Worm (Caenorhabditis elegans) whole organism, early embryonic: ENCODE results near the gene nlp-30.

ENCODE experiments used
- B0310.2 ChIP-seq: sonication (generic microtip); optimal IDR thresholded peaks from 2 replicates; lab custom pipeline; 2016; ENCODE audit warnings: mild to moderate bottlenecking, missing genetic modification characterization, missing compliant biosample characterization
- F13C5.2 ChIP-seq: sonication (generic microtip); optimal IDR thresholded peaks from 2 replicates; lab custom pipeline; 2017; ENCODE audit warnings: mild to moderate bottlenecking, missing genetic modification characterization, inconsistent platforms, missing compliant biosample characterization
- aly-1 ChIP-seq: sonication (generic microtip); optimal IDR thresholded peaks from 2 replicates; lab custom pipeline; 2016; ENCODE audit warnings: missing genetic modification characterization, missing compliant biosample characterization
- ama-1 ChIP-seq: fragments of 150-350 bp; optimal IDR thresholded peaks from 2 replicates; lab custom pipeline; 2014
- ceh-13 ChIP-seq: fragments of 200-800 bp; sonication (Bioruptor generic); optimal IDR thresholded peaks from 2 replicates; lab custom pipeline; 2018; ENCODE audit warnings: mild to moderate bottlenecking, missing genetic modification characterization, missing compliant biosample characterization
- ceh-36 ChIP-seq: sonication (generic microtip); optimal IDR thresholded peaks from 2 replicates; lab custom pipeline; 2016; ENCODE audit warnings: missing genetic modification characterization, inconsistent platforms, missing compliant biosample characterization
- ets-7 ChIP-seq: sonication (generic microtip); optimal IDR thresholded peaks from 2 replicates; lab custom pipeline; 2016; ENCODE audit warnings: missing genotype, missing genetic modification characterization, missing compliant biosample characterization
- flt-1 ChIP-seq: fragments of 200-800 bp; sonication (Bioruptor generic); IDR thresholded peaks from 2 replicates; pipeline ENCODE4 v1.3.6; 2022; ENCODE audit warnings: missing genetic modification characterization, missing compliant biosample characterization
- hmbx-1 ChIP-seq: sonication (generic microtip); optimal IDR thresholded peaks from 2 replicates; lab custom pipeline; 2016; ENCODE audit warnings: mild to moderate bottlenecking, missing genetic modification characterization, missing compliant biosample characterization
- hmg-4 ChIP-seq: fragments of 200-800 bp; sonication (Bioruptor generic); optimal IDR thresholded peaks from 2 replicates; lab custom pipeline; 2018; ENCODE audit warnings: mild to moderate bottlenecking, missing genetic modification characterization, missing compliant biosample characterization
- hnd-1 ChIP-seq: sonication (generic microtip); optimal IDR thresholded peaks from 2 replicates; lab custom pipeline; 2016; ENCODE audit warnings: missing genetic modification characterization, missing compliant biosample characterization
- pes-1 ChIP-seq: fragments of 200-800 bp; sonication (Bioruptor generic); IDR thresholded peaks from 2 replicates; pipeline ENCODE4 v1.3.6; 2022; ENCODE audit warnings: missing genetic modification reagents, missing genetic modification characterization, missing compliant biosample characterization
- scrt-1 ChIP-seq: fragments of 200-800 bp; sonication (Bioruptor generic); IDR thresholded peaks from 2 replicates; pipeline ENCODE4 v1.3.6; 2022; ENCODE audit warnings: missing genetic modification characterization, missing compliant biosample characterization
- sea-1 ChIP-seq: fragments of 200-800 bp; sonication (Bioruptor generic); conservative IDR thresholded peaks from 2 replicates; pipeline ENCODE4 v1.3.6; 2022; ENCODE audit warnings: missing genetic modification characterization, missing compliant biosample characterization
- tbx-11 ChIP-seq: fragments of 200-800 bp; sonication (Bioruptor generic); IDR thresholded peaks from 2 replicates; pipeline ENCODE4 v1.3.6; 2022; ENCODE audit warnings: missing genetic modification characterization, missing compliant biosample characterization
- tbx-37 ChIP-seq: fragments of 200-800 bp; sonication (Bioruptor generic); conservative IDR thresholded peaks from 2 replicates; pipeline ENCODE4 v1.3.6; 2022; ENCODE audit warnings: missing genetic modification reagents, missing genetic modification characterization, missing compliant biosample characterization
- tra-4 ChIP-seq: sonication (generic microtip); optimal IDR thresholded peaks from 2 replicates; lab custom pipeline; 2017; ENCODE audit warnings: missing genetic modification characterization, missing compliant biosample characterization

The nlp-30 gene

ce11 chrV:4005219-4005618, 23.4 kb downstream of the nlp-30 start, which contains the start of gene srh-8:
srh-8 (plus strand) TSS chrV:4005519.
- TF ChIP-seq hmg-4 (no peak), tra-4 (tag; lab: Kevin White, UChicago) (no peak), hmbx-1 (tag; lab: Kevin White, UChicago) (no peak), sea-1 (GFP tag; lab: Robert Waterston, UW) (no peak), scrt-1 (GFP tag; lab: Robert Waterston, UW) (no peak), ama-1 (no peak), pes-1 (GFP tag; lab: Robert Waterston, UW) (no peak), ceh-36 (no peak), ets-7 (tag; lab: Kevin White, UChicago) (no peak), hnd-1 (no peak), tbx-11 (no peak), aly-1 (tag; lab: Kevin White, UChicago) (no peak), ceh-13 (GFP tag; lab: Kevin White, UChicago) (no peak), B0310.2 (tag; lab: Kevin White, UChicago) (no peak), flt-1 (GFP tag; lab: Robert Waterston, UW) (no peak), tbx-37 (GFP tag; lab: Robert Waterston, UW) (no peak), F13C5.2 (no peak)

- TF ChIP-seq hnd-1 (no peak), ets-7 (tag; lab: Kevin White, UChicago) (no peak), aly-1 (tag; lab: Kevin White, UChicago) (no peak), tra-4 (tag; lab: Kevin White, UChicago) (no peak), hmbx-1 (tag; lab: Kevin White, UChicago) (no peak)
Measured at ce11 chrV:4007927-4008326, 26.1 kb downstream of the nlp-30 start, which contains the start of gene srh-7. srh-7 (plus strand) TSS chrV:4008227.

- TF ChIP-seq hnd-1 = no peak
- TF ChIP-seq tra-4 (tag; lab: Kevin White, UChicago) = no peak
- no peak for TF ChIP-seq ceh-36
- TF ChIP-seq pes-1 (GFP tag; lab: Robert Waterston, UW) = no peak
- no peak for TF ChIP-seq aly-1 (tag; lab: Kevin White, UChicago)
- TF ChIP-seq tbx-37 (GFP tag; lab: Robert Waterston, UW) = no peak
- TF ChIP-seq hmg-4 = no peak
- TF ChIP-seq hmbx-1 (tag; lab: Kevin White, UChicago) = no peak
Measured at ce11 chrV:4010170-4010569, 28.4 kb downstream of the nlp-30 start, which contains the start of gene srh-4. srh-4 (plus strand) TSS chrV:4010470.

ce11 chrV:4016780-4017179, 35.0 kb downstream of the nlp-30 start, which contains the start of gene srw-89:
srw-89 (plus strand) TSS chrV:4017080.
- no peak for TF ChIP-seq F13C5.2
- no peak for TF ChIP-seq hmbx-1 (tag; lab: Kevin White, UChicago)
- no peak for TF ChIP-seq ama-1
- TF ChIP-seq B0310.2 (tag; lab: Kevin White, UChicago) = no peak
- no peak for TF ChIP-seq tra-4 (tag; lab: Kevin White, UChicago)
- no peak for TF ChIP-seq hnd-1
- TF ChIP-seq pes-1 (GFP tag; lab: Robert Waterston, UW) = no peak
- no peak for TF ChIP-seq hmg-4

ce11 chrV:4018591-4018990, 36.8 kb downstream of the nlp-30 start:
- TF ChIP-seq hmg-4 (no peak), aly-1 (tag; lab: Kevin White, UChicago) (no peak), F13C5.2 (no peak), tbx-11 (no peak)

ce11 chrV:4019188-4019587, 37.4 kb downstream of the nlp-30 start, which contains the start of gene K09D9.3:
K09D9.3 (plus strand) TSS chrV:4019488.
- no peak for TF ChIP-seq aly-1 (tag; lab: Kevin White, UChicago)
- no peak for TF ChIP-seq ama-1
- no peak for TF ChIP-seq tra-4 (tag; lab: Kevin White, UChicago)
- TF ChIP-seq B0310.2 (tag; lab: Kevin White, UChicago) = no peak
- TF ChIP-seq sea-1 (GFP tag; lab: Robert Waterston, UW) = no peak
- no peak for TF ChIP-seq hmg-4
- TF ChIP-seq F13C5.2 = no peak
- TF ChIP-seq tbx-11 = no peak
- no peak for TF ChIP-seq ceh-36
- TF ChIP-seq ets-7 (tag; lab: Kevin White, UChicago) = no peak
- no peak for TF ChIP-seq tbx-37 (GFP tag; lab: Robert Waterston, UW)
- TF ChIP-seq scrt-1 (GFP tag; lab: Robert Waterston, UW) = no peak
- TF ChIP-seq ceh-13 (GFP tag; lab: Kevin White, UChicago) = no peak
- TF ChIP-seq hnd-1 = no peak
- no peak for TF ChIP-seq flt-1 (GFP tag; lab: Robert Waterston, UW)
- TF ChIP-seq hmbx-1 (tag; lab: Kevin White, UChicago) = no peak
- no peak for TF ChIP-seq pes-1 (GFP tag; lab: Robert Waterston, UW)

ce11 chrV:4021776-4022175, 40.0 kb downstream of the nlp-30 start, which contains the start of gene K09D9.14:
K09D9.14 (minus strand) TSS chrV:4021876.
- TF ChIP-seq tbx-11 (no peak), F13C5.2 (no peak), hmg-4 (no peak), tbx-37 (GFP tag; lab: Robert Waterston, UW) (no peak), ceh-13 (GFP tag; lab: Kevin White, UChicago) (no peak), hmbx-1 (tag; lab: Kevin White, UChicago) (no peak), hnd-1 (no peak), ceh-36 (no peak), ama-1 (no peak), tra-4 (tag; lab: Kevin White, UChicago) (no peak), ets-7 (tag; lab: Kevin White, UChicago) (no peak), aly-1 (tag; lab: Kevin White, UChicago) (no peak), sea-1 (GFP tag; lab: Robert Waterston, UW) (no peak)

- TF ChIP-seq hnd-1 = no peak
- no peak for TF ChIP-seq F13C5.2
- TF ChIP-seq sea-1 (GFP tag; lab: Robert Waterston, UW) = no peak
- TF ChIP-seq aly-1 (tag; lab: Kevin White, UChicago) = no peak
Measured at ce11 chrV:4022309-4022708, 40.5 kb downstream of the nlp-30 start, which contains the start of gene cyp-35A3. cyp-35A3 (plus strand) TSS chrV:4022609.
